Worm (Caenorhabditis elegans): ENCODE measurements around the gene cha-1.

ce11 chrIV:3665089-3665488 lies 40.6 kb upstream of the cha-1 start:
- no peak for TF ChIP-seq tab-1 (GFP tag; IDR thresholded peaks at IDR 0.05)
- no peak for TF ChIP-seq klf-2 (GFP tag; conservative IDR thresholded peaks at IDR 0.05)
